Fruit fly (Drosophila melanogaster): Measurements from ENCODE around the gene ATPsynepsilonL.

- TF ChIP-seq CG14711 (tag; optimal IDR thresholded peaks at IDR 0.05) (peak; percentile 8), kay (GFP tag; ENCODE audit: borderline replicate concordance) (no peak)
Measured at dm6 chr3R:10111815-10112185, 9.8 kb upstream of the ATPsynepsilonL start.
